Fruit fly (Drosophila melanogaster) whole organism, wandering third instar larva: ENCODE data around the gene Set8.

Experiments
- CG32264 ChIP-seq: fragments of 200-800 bp; sonication (Bioruptor generic); optimal IDR thresholded peaks from 2 replicates; lab custom pipeline; 2016; ENCODE audit warnings: missing biosample characterization, missing genetic modification characterization
- CG9705 ChIP-seq: fragments of 200-800 bp; sonication (Bioruptor generic); optimal IDR thresholded peaks from 2 replicates; lab custom pipeline; 2018; ENCODE audit warnings: missing biosample characterization, mild to moderate bottlenecking, missing genetic modification characterization
- Dif ChIP-seq: fragments of 200-275, 200-300 bp; sonication (Bioruptor generic); optimal IDR thresholded peaks from 2 replicates; lab custom pipeline; 2018; ENCODE audit warnings: missing biosample characterization, missing genetic modification characterization; ENCODE audit not compliant: partially characterized antibody
- Myc ChIP-seq: fragments of >200 bp; optimal IDR thresholded peaks from 2 replicates; lab custom pipeline; 2017
- N ChIP-seq: fragments of >200 bp; optimal IDR thresholded peaks from 2 replicates; lab custom pipeline; 2018; ENCODE audit warnings: missing biosample characterization, missing external identifiers, missing genetic modification characterization
- OdsH ChIP-seq: fragments of 200-800 bp; sonication (Bioruptor generic); optimal IDR thresholded peaks from 2 replicates; lab custom pipeline; 2016; ENCODE audit warnings: missing biosample characterization, mild to moderate bottlenecking, missing genetic modification characterization
- dsf ChIP-seq: sonication (Bioruptor generic); optimal IDR thresholded peaks from 2 replicates; lab custom pipeline; 2016; ENCODE audit warnings: missing biosample characterization, missing genetic modification characterization, borderline replicate concordance
- fru ChIP-seq: fragments of 200-800 bp; sonication (Bioruptor generic); optimal IDR thresholded peaks from 3 replicates; lab custom pipeline; 2016; ENCODE audit warnings: missing biosample characterization, mild to moderate bottlenecking, missing genetic modification characterization
- h ChIP-seq: fragments of 200-800 bp; sonication (Bioruptor generic); optimal IDR thresholded peaks from 3 replicates; lab custom pipeline; 2016; ENCODE audit warnings: missing biosample characterization, mild to moderate bottlenecking, missing genetic modification characterization
- pan ChIP-seq: fragments of >200 bp; optimal IDR thresholded peaks from 2 replicates; lab custom pipeline; 2017
- psq ChIP-seq: fragments of 200-800 bp; sonication (Bioruptor generic); optimal IDR thresholded peaks from 3 replicates; lab custom pipeline; 2017; ENCODE audit warnings: missing biosample characterization, mild to moderate bottlenecking, missing genetic modification characterization, moderate library complexity
- sage ChIP-seq: fragments of 200-800 bp; sonication (Bioruptor generic); optimal IDR thresholded peaks from 2 replicates; lab custom pipeline; 2016; ENCODE audit warnings: missing biosample characterization, mild to moderate bottlenecking, missing genetic modification characterization
- usp ChIP-seq: fragments of >200 bp; optimal IDR thresholded peaks from 2 replicates; lab custom pipeline; 2017; ENCODE audit warnings: missing biosample characterization, missing genetic modification characterization

DNA sequence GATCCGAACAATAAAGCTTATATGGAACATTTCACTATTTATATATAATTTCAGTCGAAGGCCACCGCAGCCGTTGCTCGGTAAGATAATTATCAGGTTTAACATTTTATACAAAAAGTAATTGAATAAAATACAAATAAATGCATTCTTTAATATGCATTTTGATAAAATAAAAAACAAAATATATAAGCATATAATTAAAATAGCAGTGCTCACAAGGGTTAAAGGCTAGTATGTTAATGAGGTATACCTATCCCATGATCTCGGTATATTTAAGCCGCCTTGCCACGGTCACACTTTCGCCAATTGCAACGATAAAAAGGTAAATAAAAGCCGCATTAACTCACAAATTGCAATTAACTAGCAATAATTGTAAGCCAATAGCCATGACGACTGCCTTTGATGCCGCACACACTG lies 7.0 kb upstream of the Set8 start, which contains the start of gene Polr2I:
- peak; percentile 9 for TF ChIP-seq psq (GFP tag; lab: Kevin White, UChicago)
- TF ChIP-seq h (GFP tag; lab: Kevin White, UChicago): no peak
- TF ChIP-seq OdsH: no peak
- TF ChIP-seq N: no peak
- peak; percentile 37 for TF ChIP-seq CG9705 (GFP tag; lab: Kevin White, UChicago)
- TF ChIP-seq Myc (lab: Kevin White, UChicago): no peak
- no peak for TF ChIP-seq pan (lab: Kevin White, UChicago)
- TF ChIP-seq sage (GFP tag; lab: Kevin White, UChicago): no peak
- TF ChIP-seq Dif (GFP tag; lab: Kevin White, UChicago): no peak
- TF ChIP-seq usp (GFP tag; lab: Kevin White, UChicago): no peak
- peak; percentile 25 for TF ChIP-seq dsf (GFP tag; lab: Kevin White, UChicago)
- TF ChIP-seq fru (GFP tag; lab: Kevin White, UChicago): no peak
- TF ChIP-seq CG32264 (GFP tag; lab: Kevin White, UChicago): no peak
